Fruit fly (Drosophila melanogaster): ENCODE results near the gene CG32485.
A peak's percentile ranks its signal among the peaks of the same experiment; 100 is the strongest.

CG32485 gene

DNA sequence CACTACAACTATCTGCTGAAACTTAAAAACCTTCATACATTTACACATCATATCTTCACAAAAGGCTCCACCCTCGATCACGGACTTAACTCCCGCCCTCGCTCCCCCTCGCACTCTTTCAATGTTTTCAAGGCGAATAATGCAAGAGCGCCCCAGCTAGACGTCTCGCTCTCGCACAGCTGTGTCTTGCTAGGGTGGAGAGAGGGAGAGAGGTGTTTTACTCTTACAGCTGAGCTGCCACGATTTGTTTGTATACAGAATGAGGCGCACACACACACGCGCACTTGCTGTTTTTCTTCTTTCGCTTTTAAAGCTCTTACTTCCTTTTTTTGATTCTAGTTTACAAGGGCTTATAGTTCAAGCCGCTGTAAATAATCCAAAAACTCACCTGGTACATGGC is 19.7 kb downstream of the CG32485 start:
- TF ChIP-seq rgr (GFP tag; optimal IDR thresholded peaks at IDR 0.05) (no peak), usp (GFP tag; optimal IDR thresholded peaks at IDR 0.05) (no peak), Myc (optimal IDR thresholded peaks at IDR 0.05) (no peak), foxo (GFP tag; optimal IDR thresholded peaks at IDR 0.05) (peak in 1 of 2 experiments; percentile 4), brk (GFP tag; optimal IDR thresholded peaks at IDR 0.05) (no peak), HLH106 (tag; optimal IDR thresholded peaks at IDR 0.05) (no peak), dl (GFP tag; optimal IDR thresholded peaks at IDR 0.05; ENCODE audit: insufficient read depth in 1 of 2, partially characterized antibody in 2 of 2) (peak in 1 of 2 experiments; percentile 40), Vsx2 (GFP tag; optimal IDR thresholded peaks at IDR 0.05; ENCODE audit: partially characterized antibody) (no peak), Rel (GFP tag; optimal IDR thresholded peaks at IDR 0.05) (no peak), Rel (tag; optimal IDR thresholded peaks at IDR 0.05) (no peak), N (GFP tag; optimal IDR thresholded peaks at IDR 0.05) (peak; percentile 21), Dfd (GFP tag; optimal IDR thresholded peaks at IDR 0.05) (no peak), OdsH (GFP tag; optimal IDR thresholded peaks at IDR 0.05) (no peak), CG32264 (GFP tag; optimal IDR thresholded peaks at IDR 0.05) (no peak), CrebA (GFP tag; optimal IDR thresholded peaks at IDR 0.05; ENCODE audit: borderline replicate concordance) (peak; percentile 12), Dif (GFP tag; optimal IDR thresholded peaks at IDR 0.05; ENCODE audit: partially characterized antibody) (peak; percentile 71)

DNA sequence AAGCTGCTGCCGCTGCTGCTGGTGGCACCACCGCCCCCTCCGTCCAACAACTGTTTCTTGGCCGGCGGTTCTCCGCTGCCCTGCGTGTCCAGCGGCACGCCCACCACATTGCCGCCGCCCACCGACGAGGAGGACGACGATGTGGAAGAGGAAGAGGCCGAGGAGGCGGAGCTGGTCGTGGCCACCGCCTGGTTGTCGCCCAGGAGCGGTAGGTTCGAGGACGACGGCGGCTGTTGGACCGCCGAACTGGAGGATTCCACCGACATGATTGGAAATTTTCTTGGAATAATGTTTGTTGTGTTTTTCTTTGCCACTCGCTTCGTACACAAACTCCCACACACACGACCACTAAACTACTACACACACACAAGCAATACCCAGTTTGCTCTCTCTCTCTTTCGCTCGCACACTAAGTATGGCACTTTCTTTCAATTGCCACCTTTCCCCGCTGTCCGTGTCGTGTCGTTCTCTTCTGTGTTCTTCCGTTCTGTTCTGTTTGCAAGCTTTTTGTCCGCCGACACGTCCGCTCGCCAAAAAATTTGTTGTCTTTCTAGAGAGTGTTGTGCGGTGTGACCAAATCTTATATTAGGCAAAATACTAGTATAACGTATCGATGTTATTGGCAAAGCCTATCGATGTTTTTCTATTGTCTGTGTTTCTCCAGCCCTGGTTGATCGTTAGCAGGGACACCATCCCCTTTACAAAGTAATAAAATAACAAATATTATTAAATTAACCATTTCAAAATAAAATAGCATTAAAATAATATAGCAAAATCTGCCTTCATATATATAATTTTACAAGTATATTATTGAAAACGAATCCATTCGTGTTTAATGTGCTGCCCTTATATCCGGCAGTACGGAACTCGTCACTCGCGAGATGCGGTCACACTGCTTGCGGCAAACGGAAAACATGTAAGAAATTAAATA is 20.4 kb downstream of the CG32485 start, which contains the start of the genes CG32486 and PAN3:
Gene CG32486, minus strand, starts transcription at position 566 of the 931 bp plus-strand sequence.
Gene PAN3, plus strand, starts transcription at position 860 of the 931 bp plus-strand sequence.
- TF ChIP-seq Hr83 (GFP tag; optimal IDR thresholded peaks at IDR 0.05; ENCODE audit: poor library complexity, severe bottlenecking) (peak; percentile 79), fru (GFP tag; optimal IDR thresholded peaks at IDR 0.05) (peak; percentile 27), rgr (GFP tag; optimal IDR thresholded peaks at IDR 0.05) (peak; percentile 65), Dfd (GFP tag; optimal IDR thresholded peaks at IDR 0.05) (no peak), CG9705 (GFP tag; optimal IDR thresholded peaks at IDR 0.05) (no peak), Hnf4 (GFP tag; optimal IDR thresholded peaks at IDR 0.05) (peak; percentile 72), foxo (GFP tag; optimal IDR thresholded peaks at IDR 0.05) (peak in 1 of 2 experiments; percentile 63), Dif (GFP tag; optimal IDR thresholded peaks at IDR 0.05; ENCODE audit: partially characterized antibody) (peak; percentile 87), sage (GFP tag; optimal IDR thresholded peaks at IDR 0.05) (peak; percentile 22), CrebA (GFP tag; optimal IDR thresholded peaks at IDR 0.05; ENCODE audit: borderline replicate concordance) (no peak), Vsx2 (GFP tag; optimal IDR thresholded peaks at IDR 0.05; ENCODE audit: partially characterized antibody) (peak; percentile 92), dmrt93B (GFP tag; optimal IDR thresholded peaks at IDR 0.05) (no peak), GATAd (GFP tag; optimal IDR thresholded peaks at IDR 0.05) (no peak), Hr78 (GFP tag; optimal IDR thresholded peaks at IDR 0.05) (no peak), tai (GFP tag; optimal IDR thresholded peaks at IDR 0.05) (peak; percentile 60), dl (GFP tag; optimal IDR thresholded peaks at IDR 0.05; ENCODE audit: insufficient read depth in 1 of 2, partially characterized antibody in 2 of 2) (peak; percentile 69 to 73), dsf (GFP tag; optimal IDR thresholded peaks at IDR 0.05; ENCODE audit: borderline replicate concordance) (no peak), CG32264 (GFP tag; optimal IDR thresholded peaks at IDR 0.05) (no peak), sv (GFP tag; optimal IDR thresholded peaks at IDR 0.05) (peak; percentile 19), brk (GFP tag; optimal IDR thresholded peaks at IDR 0.05) (peak; percentile 54), jim (GFP tag; optimal IDR thresholded peaks at IDR 0.05) (peak; percentile 13), Mio (GFP tag; optimal IDR thresholded peaks at IDR 0.05) (no peak), Myc (optimal IDR thresholded peaks at IDR 0.05) (peak; percentile 38), woc (GFP tag; optimal IDR thresholded peaks at IDR 0.05) (peak; percentile 4), Jra (GFP tag; optimal IDR thresholded peaks at IDR 0.05) (peak; percentile 83), OdsH (GFP tag; optimal IDR thresholded peaks at IDR 0.05) (peak; percentile 58), Sp1 (GFP tag; optimal IDR thresholded peaks at IDR 0.05) (peak; percentile 69), h (GFP tag; optimal IDR thresholded peaks at IDR 0.05) (peak; percentile 68), HLH106 (tag; optimal IDR thresholded peaks at IDR 0.05) (peak; percentile 28), Rel (GFP tag; optimal IDR thresholded peaks at IDR 0.05) (no peak), Rel (tag; optimal IDR thresholded peaks at IDR 0.05) (peak; percentile 70), br (GFP tag; optimal IDR thresholded peaks at IDR 0.05) (peak; percentile 2), lola (GFP tag; optimal IDR thresholded peaks at IDR 0.05) (no peak), ey (GFP tag; optimal IDR thresholded peaks at IDR 0.05) (peak; percentile 36), pan (optimal IDR thresholded peaks at IDR 0.05) (no peak), N (GFP tag; optimal IDR thresholded peaks at IDR 0.05) (peak; percentile 40), usp (GFP tag; optimal IDR thresholded peaks at IDR 0.05) (no peak), psq (GFP tag; optimal IDR thresholded peaks at IDR 0.05) (peak; percentile 97), Abd-B (GFP tag; optimal IDR thresholded peaks at IDR 0.05) (no peak)
